Worm (Caenorhabditis elegans) whole organism, young adult: ENCODE measurements around the gene Y54E2A.9.

Source experiments
- B0261.1 ChIP-seq: sonication (generic microtip); optimal IDR thresholded peaks from 2 replicates; lab custom pipeline; 2016; ENCODE audit warnings: mild to moderate bottlenecking, missing genetic modification characterization, moderate library complexity, missing compliant biosample characterization
- C17E4.6 ChIP-seq: fragments of 200-800 bp; sonication (Bioruptor generic); IDR thresholded peaks from 2 replicates; pipeline ENCODE4 v1.3.6; 2022; ENCODE audit warnings: missing genetic modification reagents, missing genetic modification characterization, missing compliant biosample characterization
- D2030.7 ChIP-seq: fragments of 200-800 bp; sonication (Bioruptor generic); IDR thresholded peaks from 2 replicates; pipeline ENCODE4 v1.3.6; 2022; ENCODE audit warnings: missing genetic modification reagents, missing genetic modification characterization, missing compliant biosample characterization
- F22D6.2 ChIP-seq: sonication (generic microtip); optimal IDR thresholded peaks from 2 replicates; lab custom pipeline; 2016; ENCODE audit warnings: mild to moderate bottlenecking, missing genetic modification characterization, missing compliant biosample characterization
- F49E8.2 ChIP-seq: sonication (generic microtip); optimal IDR thresholded peaks from 3 replicates; lab custom pipeline; 2017; ENCODE audit warnings: missing genetic modification characterization, mild to moderate bottlenecking, missing compliant biosample characterization, antibody characterized with exemption, moderate library complexity; ENCODE audit not compliant: insufficient read depth
- F57A8.1 ChIP-seq: fragments of 200-800 bp; sonication (Bioruptor generic); optimal IDR thresholded peaks from 2 replicates; lab custom pipeline; 2018; ENCODE audit warnings: mild to moderate bottlenecking, missing genetic modification characterization, moderate library complexity, missing compliant biosample characterization
- F57C9.4 ChIP-seq: sonication (generic microtip); optimal IDR thresholded peaks from 2 replicates; lab custom pipeline; 2017; ENCODE audit warnings: mild to moderate bottlenecking, missing genetic modification characterization, missing compliant biosample characterization
- T26A5.8 ChIP-seq: sonication (generic microtip); optimal IDR thresholded peaks from 2 replicates; lab custom pipeline; 2016; ENCODE audit warnings: missing genetic modification characterization, missing compliant biosample characterization
- Y56A3A.18 ChIP-seq: fragments of 200-800 bp; sonication (Bioruptor generic); IDR thresholded peaks from 2 replicates; pipeline ENCODE4 v1.3.6; 2022; ENCODE audit warnings: missing genetic modification reagents, missing genetic modification characterization, missing compliant biosample characterization
- Y79H2A.3 ChIP-seq: fragments of 200-800 bp; sonication (Bioruptor generic); conservative IDR thresholded peaks from 2 replicates; pipeline ENCODE4 v1.3.6; 2022; ENCODE audit warnings: missing genetic modification reagents, missing genetic modification characterization, missing compliant biosample characterization
- ZK185.1 ChIP-seq: sonication (generic microtip); optimal IDR thresholded peaks from 2 replicates; lab custom pipeline; 2016; ENCODE audit warnings: mild to moderate bottlenecking, missing genetic modification characterization, missing compliant biosample characterization; ENCODE audit not compliant: poor library complexity, severe bottlenecking
- aptf-3 ChIP-seq: fragments of 200-800 bp; sonication (Bioruptor generic); IDR thresholded peaks from 2 replicates; pipeline ENCODE4 v1.3.6; 2022; ENCODE audit warnings: missing genetic modification characterization, missing compliant biosample characterization
- atf-7 ChIP-seq: sonication (generic microtip); optimal IDR thresholded peaks from 2 replicates; lab custom pipeline; 2017; ENCODE audit warnings: mild to moderate bottlenecking, missing genetic modification characterization, missing compliant biosample characterization
- athp-1 ChIP-seq: sonication (generic microtip); optimal IDR thresholded peaks from 2 replicates; lab custom pipeline; 2017; ENCODE audit warnings: mild to moderate bottlenecking, missing genetic modification characterization, missing compliant biosample characterization
- attf-6 ChIP-seq: fragments of 200-800 bp; sonication (Bioruptor generic); IDR thresholded peaks from 2 replicates; pipeline ENCODE4 v1.3.6; 2022; ENCODE audit warnings: missing genetic modification reagents, missing genetic modification characterization, missing compliant biosample characterization
- bed-2 ChIP-seq: fragments of 200-800 bp; sonication (Bioruptor generic); IDR thresholded peaks from 2 replicates; pipeline ENCODE4 v1.3.6; 2022; ENCODE audit warnings: missing genetic modification reagents, missing genetic modification characterization, missing compliant biosample characterization
- ccch-3 ChIP-seq: fragments of 200-800 bp; sonication (Bioruptor generic); optimal IDR thresholded peaks from 2 replicates; lab custom pipeline; 2018; ENCODE audit warnings: mild to moderate bottlenecking, missing genetic modification characterization, missing compliant biosample characterization
- cebp-2 ChIP-seq: fragments of 200-800 bp; sonication (Bioruptor generic); IDR thresholded peaks from 2 replicates; pipeline ENCODE4 v1.3.6; 2022; ENCODE audit warnings: missing genetic modification characterization, missing compliant biosample characterization
- ceh-79 ChIP-seq: sonication (generic microtip); optimal IDR thresholded peaks from 2 replicates; lab custom pipeline; 2017; ENCODE audit warnings: mild to moderate bottlenecking, missing genetic modification characterization, missing compliant biosample characterization
- die-1 ChIP-seq: sonication (generic microtip); optimal IDR thresholded peaks from 2 replicates; lab custom pipeline; 2016; ENCODE audit warnings: missing genotype, mild to moderate bottlenecking, missing genetic modification characterization, missing compliant biosample characterization
- egl-44 ChIP-seq: fragments of 200-800 bp; sonication (Bioruptor generic); IDR thresholded peaks from 2 replicates; pipeline ENCODE4 v1.3.6; 2022; ENCODE audit warnings: missing genetic modification reagents, missing genetic modification characterization, missing compliant biosample characterization
- egrh-3 ChIP-seq: fragments of 200-800 bp; sonication (Bioruptor generic); IDR thresholded peaks from 2 replicates; pipeline ENCODE4 v1.3.6; 2022; ENCODE audit warnings: missing genetic modification reagents, missing genetic modification characterization, missing compliant biosample characterization
- ets-4 ChIP-seq: fragments of 200-800 bp; sonication (Bioruptor generic); optimal IDR thresholded peaks from 2 replicates; lab custom pipeline; 2018; ENCODE audit warnings: mild to moderate bottlenecking, missing genetic modification characterization, missing compliant biosample characterization
- him-1 ChIP-seq: sonication (generic microtip); optimal IDR thresholded peaks from 2 replicates; lab custom pipeline; 2016; ENCODE audit warnings: missing genotype, missing genetic modification reagents, missing genetic modification characterization, missing compliant biosample characterization
- hlh-12 ChIP-seq: sonication (generic microtip); optimal IDR thresholded peaks from 2 replicates; lab custom pipeline; 2016; ENCODE audit warnings: missing genetic modification characterization, missing compliant biosample characterization
- hsf-1 ChIP-seq: fragments of 200-800 bp; sonication (Bioruptor generic); IDR thresholded peaks from 2 replicates; pipeline ENCODE4 v1.3.6; 2022; ENCODE audit warnings: missing genetic modification reagents, missing genetic modification characterization, missing compliant biosample characterization
- lin-26 ChIP-seq: fragments of 200-800 bp; sonication (Bioruptor generic); IDR thresholded peaks from 2 replicates; pipeline ENCODE4 v1.3.6; 2022; ENCODE audit warnings: missing genetic modification reagents, missing genetic modification characterization, missing compliant biosample characterization
- lir-1 ChIP-seq: fragments of 200-800 bp; sonication (Bioruptor generic); conservative IDR thresholded peaks from 2 replicates; pipeline ENCODE4 v1.3.6; 2022; ENCODE audit warnings: missing genetic modification reagents, missing genetic modification characterization, missing compliant biosample characterization
- lsy-27 ChIP-seq: sonication (generic microtip); optimal IDR thresholded peaks from 2 replicates; lab custom pipeline; 2017; ENCODE audit warnings: missing genetic modification characterization, mild to moderate bottlenecking, missing compliant biosample characterization, antibody characterized with exemption, missing genotype, borderline replicate concordance; ENCODE audit not compliant: insufficient read depth
- madf-10 ChIP-seq: sonication (generic microtip); optimal IDR thresholded peaks from 2 replicates; lab custom pipeline; 2016; ENCODE audit warnings: mild to moderate bottlenecking, missing genetic modification characterization, missing compliant biosample characterization
- madf-3 ChIP-seq: fragments of 200-800 bp; sonication (Bioruptor generic); IDR thresholded peaks from 2 replicates; pipeline ENCODE4 v1.3.6; 2022; ENCODE audit warnings: missing genetic modification reagents, missing genetic modification characterization, missing compliant biosample characterization
- mel-28 ChIP-seq: sonication (generic microtip); optimal IDR thresholded peaks from 2 replicates; lab custom pipeline; 2016; ENCODE audit warnings: borderline replicate concordance, mild to moderate bottlenecking, missing genetic modification characterization, missing compliant biosample characterization
- mes-4 ChIP-seq: sonication (generic microtip); optimal IDR thresholded peaks from 2 replicates; lab custom pipeline; 2016; ENCODE audit warnings: missing genotype, missing genetic modification characterization, missing compliant biosample characterization
- nfya-2 ChIP-seq: fragments of 200-800 bp; sonication (Bioruptor generic); IDR thresholded peaks from 2 replicates; pipeline ENCODE4 v1.3.6; 2022; ENCODE audit warnings: missing genetic modification reagents, missing genetic modification characterization, missing compliant biosample characterization
- nhr-179 ChIP-seq: sonication (generic microtip); optimal IDR thresholded peaks from 2 replicates; lab custom pipeline; 2016; ENCODE audit warnings: mild to moderate bottlenecking, missing genetic modification characterization, missing compliant biosample characterization
- nhr-80 ChIP-seq: sonication (generic microtip); optimal IDR thresholded peaks from 2 replicates; lab custom pipeline; 2016; ENCODE audit warnings: missing genetic modification characterization, missing compliant biosample characterization
- nhr-90 ChIP-seq: sonication (generic microtip); optimal IDR thresholded peaks from 2 replicates; lab custom pipeline; 2016; ENCODE audit warnings: missing genotype, mild to moderate bottlenecking, missing genetic modification characterization, missing compliant biosample characterization
- rcor-1 ChIP-seq: fragments of 200-800 bp; sonication (Bioruptor generic); IDR thresholded peaks from 2 replicates; pipeline ENCODE4 v1.3.6; 2022; ENCODE audit warnings: missing genetic modification reagents, missing genetic modification characterization, missing compliant biosample characterization
- repo-1 ChIP-seq: sonication (generic microtip); optimal IDR thresholded peaks from 2 replicates; lab custom pipeline; 2017; ENCODE audit warnings: mild to moderate bottlenecking, missing genetic modification characterization, missing compliant biosample characterization
- sdz-38 ChIP-seq: sonication (generic microtip); optimal IDR thresholded peaks from 2 replicates; lab custom pipeline; 2016; ENCODE audit warnings: missing genotype, missing genetic modification characterization, missing compliant biosample characterization
- sptf-2 ChIP-seq: fragments of 200-800 bp; sonication (Bioruptor generic); optimal IDR thresholded peaks from 2 replicates; lab custom pipeline; 2018; ENCODE audit warnings: mild to moderate bottlenecking, missing genetic modification characterization, missing compliant biosample characterization
- tbx-9 ChIP-seq: sonication (generic microtip); optimal IDR thresholded peaks from 2 replicates; lab custom pipeline; 2016; ENCODE audit warnings: borderline replicate concordance, missing genetic modification characterization, inconsistent platforms, missing compliant biosample characterization
- tlf-1 ChIP-seq: fragments of 200-800 bp; sonication (Bioruptor generic); optimal IDR thresholded peaks from 2 replicates; lab custom pipeline; 2018; ENCODE audit warnings: mild to moderate bottlenecking, missing genetic modification characterization, missing compliant biosample characterization
- unc-62 ChIP-seq: fragments of 150-350 bp; optimal IDR thresholded peaks from 2 replicates; lab custom pipeline; 2014; ENCODE audit warnings: missing biosample characterization, missing genetic modification reagents, missing genetic modification characterization
- xnd-1 ChIP-seq: sonication (generic microtip); optimal IDR thresholded peaks from 2 replicates; lab custom pipeline; 2016; ENCODE audit warnings: missing genotype, missing genetic modification reagents, missing genetic modification characterization, missing compliant biosample characterization
- zfh-2 ChIP-seq: fragments of 200-800 bp; sonication (Bioruptor generic); conservative IDR thresholded peaks from 2 replicates; pipeline ENCODE4 v1.3.6; 2022; ENCODE audit warnings: missing genetic modification reagents, missing genetic modification characterization, missing compliant biosample characterization
- ztf-18 ChIP-seq: sonication (generic microtip); optimal IDR thresholded peaks from 2 replicates; lab custom pipeline; 2016; ENCODE audit warnings: missing genotype, mild to moderate bottlenecking, missing genetic modification characterization, missing compliant biosample characterization
- ztf-25 ChIP-seq: fragments of 200-800 bp; sonication (Bioruptor generic); IDR thresholded peaks from 2 replicates; pipeline ENCODE4 v1.3.6; 2022; ENCODE audit warnings: missing genetic modification reagents, missing genetic modification characterization, missing compliant biosample characterization
- ztf-6 ChIP-seq: fragments of 200-800 bp; sonication (Bioruptor generic); IDR thresholded peaks from 2 replicates; pipeline ENCODE4 v1.3.6; 2022; ENCODE audit warnings: missing genetic modification reagents, missing genetic modification characterization, missing compliant biosample characterization

Y54E2A.9 gene

ce11 chrII:14794935-14795454, 9.2 kb upstream of the Y54E2A.9 start, which contains the start of gene eif-3.B:
TSS of gene eif-3.B (plus strand) at chrII:14795404.
- TF ChIP-seq F22D6.2 (tag; lab: Kevin White, UChicago), result peak; percentile 15
- TF ChIP-seq F57C9.4 (tag; lab: Kevin White, UChicago), result no peak
- peak; percentile 44 for TF ChIP-seq ztf-18 (tag; lab: Kevin White, UChicago)
- no peak for TF ChIP-seq ZK185.1 (tag; lab: Kevin White, UChicago)
- TF ChIP-seq ceh-79, result no peak
- TF ChIP-seq atf-7 (tag; lab: Kevin White, UChicago), result no peak
- peak; percentile 88 for TF ChIP-seq athp-1
- TF ChIP-seq repo-1 (tag; lab: Kevin White, UChicago), result peak; percentile 33
- TF ChIP-seq sdz-38, result no peak
- no peak for TF ChIP-seq mel-28 (tag; lab: Kevin White, UChicago)
- no peak for TF ChIP-seq attf-6 (GFP tag; lab: Robert Waterston, UW)
- peak; percentile 37 for TF ChIP-seq xnd-1 (tag; lab: Kevin White, UChicago)
- TF ChIP-seq hlh-12 (tag; lab: Kevin White, UChicago), result no peak
- peak; percentile 77 for TF ChIP-seq madf-10
- TF ChIP-seq ztf-6 (GFP tag; lab: Robert Waterston, UW), result 0 out of 2 replicates have a peak, but pooled peaks have one; percentile 14
- TF ChIP-seq D2030.7 (GFP tag; lab: Robert Waterston, UW), result peak; percentile 80
- no peak for TF ChIP-seq nhr-179
- TF ChIP-seq him-1, result no peak
- peak; percentile 64; the same call in 1 of the 2 replicates for TF ChIP-seq madf-3 (GFP tag; lab: Robert Waterston, UW)
- no peak for TF ChIP-seq cebp-2
- no peak for TF ChIP-seq B0261.1 (tag; lab: Kevin White, UChicago)
- TF ChIP-seq die-1 (tag; lab: Kevin White, UChicago), result peak; percentile 1
- TF ChIP-seq lir-1 (GFP tag; lab: Robert Waterston, UW), result peak; percentile 75
- no peak for TF ChIP-seq tbx-9 (tag; lab: Kevin White, UChicago)
- TF ChIP-seq unc-62, result no peak
- TF ChIP-seq F57A8.1 (GFP tag; lab: Kevin White, UChicago), result no peak
- TF ChIP-seq bed-2 (GFP tag; lab: Robert Waterston, UW), result 0 out of 2 replicates have a peak, but pooled peaks have one; percentile 29
- no peak for TF ChIP-seq lsy-27 (tag; lab: Kevin White, UChicago)
- no peak for TF ChIP-seq ccch-3 (GFP tag; lab: Kevin White, UChicago)
- TF ChIP-seq ets-4 (GFP tag; lab: Kevin White, UChicago), result no peak
- no peak for TF ChIP-seq Y56A3A.18
- TF ChIP-seq Y79H2A.3 (GFP tag; lab: Robert Waterston, UW), result no peak; the same call in 1 of the 2 replicates
- TF ChIP-seq F49E8.2 (tag; lab: Kevin White, UChicago), result peak; percentile 34
- TF ChIP-seq tlf-1 (GFP tag; lab: Kevin White, UChicago), result peak; percentile 35
- no peak for TF ChIP-seq T26A5.8 (tag; lab: Kevin White, UChicago)
- no peak for TF ChIP-seq nfya-2
- no peak for TF ChIP-seq mes-4 (tag; lab: Kevin White, UChicago)
- no peak for TF ChIP-seq nhr-90
- TF ChIP-seq hsf-1 (GFP tag; lab: Robert Waterston, UW), result 0 out of 2 replicates have a peak, but pooled peaks have one; percentile 52
- TF ChIP-seq lin-26 (GFP tag; lab: Robert Waterston, UW), result no peak
- TF ChIP-seq egl-44 (GFP tag; lab: Robert Waterston, UW), result peak; percentile 51; the same call in 1 of the 2 replicates
- TF ChIP-seq C17E4.6 (GFP tag; lab: Robert Waterston, UW), result no peak
- no peak for TF ChIP-seq egrh-3 (GFP tag; lab: Robert Waterston, UW)
- TF ChIP-seq ztf-25, result 0 out of 2 replicates have a peak, but pooled peaks have one; percentile 5
- no peak for TF ChIP-seq aptf-3 (GFP tag; lab: Robert Waterston, UW)
- TF ChIP-seq sptf-2 (GFP tag; lab: Kevin White, UChicago), result no peak
- TF ChIP-seq rcor-1 (GFP tag; lab: Robert Waterston, UW), result peak; percentile 86
- TF ChIP-seq nhr-80, result peak; percentile 40
- no peak; the same call in 1 of the 2 replicates for TF ChIP-seq zfh-2
